Fruit fly (Drosophila melanogaster) whole organism, embryonic: ENCODE data around the gene Amacr.

Experiments
- Awh ChIP-seq: fragments of 200-800 bp; sonication (Bioruptor generic); IDR thresholded peaks from 2 replicates; pipeline ENCODE4, ENCODE4 v1.3.6; 2022; ENCODE audit warnings: missing biosample characterization, missing genetic modification characterization
- CG11456 ChIP-seq: fragments of 200-800 bp; sonication (Bioruptor generic); IDR thresholded peaks from 3 replicates; pipeline ENCODE4 v1.3.6; 2022; ENCODE audit warnings: missing biosample characterization, missing genetic modification characterization
- CG12299 ChIP-seq: fragments of 200-800 bp; sonication (Bioruptor generic); optimal IDR thresholded peaks from 2 replicates; lab custom pipeline; 2018; ENCODE audit warnings: missing biosample characterization, mild to moderate bottlenecking, missing genetic modification characterization
- CG13287 ChIP-seq: fragments of 200-800 bp; sonication (Bioruptor generic); IDR thresholded peaks from 2 replicates; pipeline ENCODE4 v1.3.6; 2022; ENCODE audit warnings: missing biosample characterization, missing genetic modification characterization; ENCODE audit not compliant: partially characterized antibody
- CG13424 ChIP-seq: fragments of 200-800 bp; sonication (Bioruptor generic); optimal IDR thresholded peaks from 2 replicates; lab custom pipeline; 2019; ENCODE audit warnings: missing biosample characterization, mild to moderate bottlenecking, missing genetic modification characterization, moderate library complexity
- CG14050 ChIP-seq: fragments of 200-800 bp; sonication (Bioruptor generic); IDR thresholded peaks from 3 replicates; pipeline ENCODE4 v1.3.6; 2022; ENCODE audit warnings: missing biosample characterization, missing genetic modification characterization
- CG1647 ChIP-seq: fragments of 200-800 bp; sonication (Bioruptor generic); optimal IDR thresholded peaks from 3 replicates; lab custom pipeline; 2016; ENCODE audit warnings: missing biosample characterization, missing genetic modification characterization
- CG18599 ChIP-seq: fragments of 200-800 bp; sonication (Bioruptor generic); optimal IDR thresholded peaks from 3 replicates; lab custom pipeline; 2017; ENCODE audit warnings: missing biosample characterization, missing genetic modification characterization, mild to moderate bottlenecking, moderate library complexity, missing genetic modification reagents
- CG42726 ChIP-seq: fragments of 200-800 bp; sonication (Bioruptor generic); IDR thresholded peaks from 2 replicates; pipeline ENCODE4 v1.3.6; 2022; ENCODE audit warnings: missing biosample characterization, missing genetic modification characterization; ENCODE audit not compliant: partially characterized antibody
- CG8281 ChIP-seq: fragments of 200-800 bp; sonication (Bioruptor generic); optimal IDR thresholded peaks from 2 replicates; lab custom pipeline; 2018; ENCODE audit warnings: missing biosample characterization, mild to moderate bottlenecking, missing genetic modification characterization, moderate library complexity
- CG9817 ChIP-seq: fragments of 200-800 bp; sonication (Bioruptor generic); optimal IDR thresholded peaks from 2 replicates; lab custom pipeline; 2018; ENCODE audit warnings: missing biosample characterization, mild to moderate bottlenecking, missing genetic modification characterization, moderate library complexity
- CTCF ChIP-seq: fragments of 200-800 bp; sonication (Bioruptor generic); optimal IDR thresholded peaks from 2 replicates; lab custom pipeline; 2017; ENCODE audit warnings: missing biosample characterization, mild to moderate bottlenecking, missing genetic modification characterization, moderate library complexity
- D19B ChIP-seq: fragments of 200-800 bp; sonication (Bioruptor generic); optimal IDR thresholded peaks from 2 replicates; lab custom pipeline; 2017; ENCODE audit warnings: missing biosample characterization, mild to moderate bottlenecking, missing genetic modification characterization
- Dp ChIP-seq: fragments of 200-800 bp; sonication (Bioruptor generic); optimal IDR thresholded peaks from 2 replicates; lab custom pipeline; 2018; ENCODE audit warnings: missing biosample characterization, mild to moderate bottlenecking, missing genetic modification characterization, moderate library complexity
- Drgx ChIP-seq: fragments of 200-800 bp; sonication (Bioruptor generic); IDR thresholded peaks from 2 replicates; pipeline ENCODE4 v1.3.6; 2022; ENCODE audit warnings: missing biosample characterization, missing genetic modification characterization
- ERR ChIP-seq: fragments of 200-800 bp; sonication (Bioruptor generic); optimal IDR thresholded peaks from 2 replicates; lab custom pipeline; 2016; ENCODE audit warnings: missing biosample characterization, missing genetic modification characterization
- GATAe ChIP-seq: fragments of 200-800 bp; sonication (Bioruptor generic); conservative IDR thresholded peaks from 2 replicates; pipeline ENCODE4 v1.3.6; 2022; ENCODE audit warnings: missing biosample characterization, missing genetic modification characterization
- Mrtf ChIP-seq: fragments of 200-800 bp; sonication (Bioruptor generic); IDR thresholded peaks from 3 replicates; pipeline ENCODE4 v1.3.6; 2022; ENCODE audit warnings: missing biosample characterization, missing genetic modification characterization
- PHDP ChIP-seq: fragments of 200-800 bp; sonication (Bioruptor generic); optimal IDR thresholded peaks from 3 replicates; lab custom pipeline; 2018; ENCODE audit warnings: missing biosample characterization, mild to moderate bottlenecking, missing genetic modification characterization, moderate library complexity
- Sin3A ChIP-seq: fragments of >200 bp; optimal IDR thresholded peaks from 2 replicates; lab custom pipeline; 2018
- Sox100B ChIP-seq: fragments of 200-800 bp; sonication (Bioruptor generic); optimal IDR thresholded peaks from 3 replicates; lab custom pipeline; 2018; ENCODE audit warnings: missing biosample characterization, mild to moderate bottlenecking, missing genetic modification characterization
- Spps ChIP-seq: fragments of 200-800 bp; sonication (Bioruptor generic); optimal IDR thresholded peaks from 2 replicates; lab custom pipeline; 2018; ENCODE audit warnings: missing biosample characterization, mild to moderate bottlenecking, missing genetic modification characterization
- Sry-δ ChIP-seq: fragments of 200-800 bp; sonication (Bioruptor generic); optimal IDR thresholded peaks from 2 replicates; lab custom pipeline; 2016; ENCODE audit warnings: missing biosample characterization, missing genetic modification characterization
- Stat92E ChIP-seq, 3 experiments: fragments of >200 bp in 2 of 3; fragments of 200-800 bp in 1 of 3; sonication (Bioruptor generic) in 1 of 3; optimal IDR thresholded peaks; 2 replicates each; lab custom pipeline; 2017 to 2019; ENCODE audit warnings: missing biosample characterization in 3 of 3, missing genetic modification characterization in 3 of 3, mild to moderate bottlenecking in 1 of 3, moderate library complexity in 1 of 3
- TFAM ChIP-seq: fragments of 200-800 bp; sonication (Bioruptor generic); optimal IDR thresholded peaks from 2 replicates; lab custom pipeline; 2017; ENCODE audit warnings: missing biosample characterization, missing genetic modification characterization, inconsistent platforms
- Usf ChIP-seq: fragments of 200-800 bp; sonication (Bioruptor generic); optimal IDR thresholded peaks from 2 replicates; lab custom pipeline; 2017; ENCODE audit warnings: missing genotype, missing biosample characterization, missing genetic modification characterization
- ac ChIP-seq: fragments of 200-800 bp; sonication (Bioruptor generic); optimal IDR thresholded peaks from 3 replicates; lab custom pipeline; 2017; ENCODE audit warnings: missing biosample characterization, mild to moderate bottlenecking, missing genetic modification characterization
- ash1 ChIP-seq: fragments of 200-800 bp; sonication (Bioruptor generic); optimal IDR thresholded peaks from 2 replicates; lab custom pipeline; 2018; ENCODE audit warnings: missing biosample characterization, mild to moderate bottlenecking, missing genetic modification characterization
- ato ChIP-seq: fragments of 200-800 bp; sonication (Bioruptor generic); IDR thresholded peaks from 2 replicates; pipeline ENCODE4 v1.3.6; 2022; ENCODE audit warnings: missing biosample characterization, missing genetic modification characterization; ENCODE audit not compliant: partially characterized antibody
- chn ChIP-seq: fragments of 200-800 bp; sonication (Bioruptor generic); optimal IDR thresholded peaks from 2 replicates; lab custom pipeline; 2016; ENCODE audit warnings: missing biosample characterization, missing genetic modification characterization
- crol ChIP-seq: fragments of 200-800 bp; sonication (Bioruptor generic); IDR thresholded peaks from 2 replicates; pipeline ENCODE4 v1.3.6; 2022; ENCODE audit warnings: missing biosample characterization, missing genetic modification characterization
- dati ChIP-seq: fragments of 200-800 bp; sonication (Bioruptor generic); IDR thresholded peaks from 2 replicates; pipeline ENCODE4 v1.3.6; 2022; ENCODE audit warnings: missing biosample characterization, missing genetic modification characterization
- esg ChIP-seq: fragments of 200-800 bp; sonication (Bioruptor generic); conservative IDR thresholded peaks from 2 replicates; pipeline ENCODE4 v1.3.6; 2022; ENCODE audit warnings: missing biosample characterization, missing genetic modification characterization
- grn ChIP-seq: fragments of 200-800 bp; sonication (Bioruptor generic); optimal IDR thresholded peaks from 3 replicates; lab custom pipeline; 2017; ENCODE audit warnings: missing biosample characterization, missing genetic modification characterization
- hbn ChIP-seq: fragments of 200-800 bp; sonication (Bioruptor generic); IDR thresholded peaks from 2 replicates; pipeline ENCODE4 v1.3.6; 2022; ENCODE audit warnings: missing biosample characterization, missing genetic modification characterization; ENCODE audit not compliant: partially characterized antibody
- jigr1 ChIP-seq: fragments of 200-800 bp; sonication (Bioruptor generic); IDR thresholded peaks from 3 replicates; pipeline ENCODE4 v1.3.6; 2022; ENCODE audit warnings: missing biosample characterization, missing genetic modification characterization
- ken ChIP-seq: fragments of 200-800 bp; sonication (Bioruptor generic); IDR thresholded peaks from 3 replicates; pipeline ENCODE4 v1.3.6; 2022; ENCODE audit warnings: missing biosample characterization, missing genetic modification characterization
- oc ChIP-seq: fragments of 200-800 bp; sonication (Bioruptor generic); optimal IDR thresholded peaks from 2 replicates; lab custom pipeline; 2018; ENCODE audit warnings: missing biosample characterization, mild to moderate bottlenecking, missing genetic modification characterization, moderate library complexity
- p53 ChIP-seq: fragments of 200-800 bp; sonication (Bioruptor generic); optimal IDR thresholded peaks from 2 replicates; lab custom pipeline; 2016; ENCODE audit warnings: missing biosample characterization, missing genetic modification characterization
- pan ChIP-seq, 4 experiments: fragments of >200 bp in 3 of 4; fragments of 200-800 bp in 1 of 4; sonication (Bioruptor generic) in 1 of 4; optimal IDR thresholded peaks in 3 of 4; IDR thresholded peaks in 1 of 4; 2 replicates each; pipeline versions ENCODE4 v1.3.6 to Lab custom; 2017 to 2022; ENCODE audit warnings: missing biosample characterization in 2 of 4, missing genetic modification characterization in 2 of 4, mixed read lengths in 1 of 4
- pros ChIP-seq: fragments of 200-800 bp; sonication (Bioruptor generic); optimal IDR thresholded peaks from 3 replicates; lab custom pipeline; 2019; ENCODE audit warnings: missing biosample characterization, mild to moderate bottlenecking, missing genetic modification characterization, moderate library complexity
- rib ChIP-seq: fragments of 200-800 bp; sonication (Bioruptor generic); IDR thresholded peaks from 2 replicates; pipeline ENCODE4 v1.3.6; 2022; ENCODE audit warnings: missing biosample characterization, missing genetic modification characterization
- scrt ChIP-seq: fragments of 200-800 bp; sonication (Bioruptor generic); optimal IDR thresholded peaks from 2 replicates; lab custom pipeline; 2018; ENCODE audit warnings: missing biosample characterization, mild to moderate bottlenecking, missing genetic modification characterization, moderate library complexity
- sim ChIP-seq: fragments of 200-800 bp; sonication (Bioruptor generic); IDR thresholded peaks from 2 replicates; pipeline ENCODE4 v1.3.6; 2022; ENCODE audit warnings: missing biosample characterization, missing genetic modification characterization
- sob ChIP-seq: fragments of 200-800 bp; sonication (Bioruptor generic); IDR thresholded peaks from 2 replicates; pipeline ENCODE4 v1.3.6; 2022; ENCODE audit warnings: missing biosample characterization, missing genetic modification characterization
- sr ChIP-seq: fragments of 200-800 bp; sonication (Bioruptor generic); IDR thresholded peaks from 3 replicates; pipeline ENCODE4 v1.3.6; 2022; ENCODE audit warnings: missing biosample characterization, missing genetic modification characterization
- stc ChIP-seq: fragments of 200-800 bp; sonication (Bioruptor generic); IDR thresholded peaks from 2 replicates; pipeline ENCODE4 v1.3.6; 2022; ENCODE audit warnings: missing biosample characterization, missing genetic modification characterization
- stwl ChIP-seq: fragments of 200-800 bp; sonication (Bioruptor generic); optimal IDR thresholded peaks from 3 replicates; lab custom pipeline; 2018; ENCODE audit warnings: missing biosample characterization, mild to moderate bottlenecking, missing genetic modification characterization, moderate library complexity

The Amacr gene

dm6 chr2L:20714468-20715404 is 37.4 kb downstream of the Amacr start, which contains the start of gene Hr38 (continued):
- TF ChIP-seq CG42726 (0 out of 2 replicates have a peak, but pooled peaks have one; percentile 25), sob (GFP tag; lab: Robert Waterston, UW) (0 out of 2 replicates have a peak, but pooled peaks have one; percentile 18), hbn (GFP tag; lab: Robert Waterston, UW) (no peak), Sry-δ (GFP tag; lab: Kevin White, UChicago) (no peak), CG1647 (GFP tag; lab: Kevin White, UChicago) (peak; percentile 52), jigr1 (GFP tag; lab: Robert Waterston, UW) (no peak), CG18599 (GFP tag; lab: Kevin White, UChicago) (peak; percentile 92), CG14050 (GFP tag; lab: Robert Waterston, UW) (no peak), CG12299 (tag; lab: Kevin White, UChicago) (no peak), PHDP (tag; lab: Kevin White, UChicago) (peak; percentile 62), Mrtf (0 out of 3 replicates have a peak, but pooled peaks have one; percentile 35), esg (GFP tag; lab: Robert Waterston, UW) (no peak), ERR (GFP tag; lab: Kevin White, UChicago) (peak; percentile 9), rib (0 out of 2 replicates have a peak, but pooled peaks have one; percentile 42), CG8281 (no peak), ato (0 out of 2 replicates have a peak, but pooled peaks have one; percentile 42), sr (GFP tag; lab: Robert Waterston, UW) (no peak), chn (no peak), sim (GFP tag; lab: Robert Waterston, UW) (no peak), Drgx (GFP tag; lab: Robert Waterston, UW) (peak; percentile 32), Stat92E (GFP tag; optimal IDR thresholded peaks at IDR 0.05; lab: Kevin White, UChicago) (no peak), Sin3A (lab: Kevin White, UChicago) (no peak), ac (GFP tag; lab: Kevin White, UChicago) (no peak), ken (GFP tag; lab: Robert Waterston, UW) (no peak), scrt (GFP tag; lab: Kevin White, UChicago) (peak; percentile 69), pros (no peak), CTCF (no peak), GATAe (GFP tag; lab: Robert Waterston, UW) (no peak), CG13287 (GFP tag; lab: Robert Waterston, UW) (peak; percentile 64), p53 (GFP tag; lab: Kevin White, UChicago) (no peak), Usf (no peak), crol (GFP tag; lab: Robert Waterston, UW) (peak; percentile 96), Sox100B (GFP tag; lab: Kevin White, UChicago) (peak; percentile 9), stc (GFP tag; lab: Robert Waterston, UW) (peak; percentile 35; the same call in 1 of the 2 replicates), D19B (GFP tag; lab: Kevin White, UChicago) (peak; percentile 55), oc (no peak), Spps (tag; lab: Kevin White, UChicago) (no peak), dati (GFP tag; lab: Robert Waterston, UW) (no peak), CG9817 (tag; lab: Kevin White, UChicago) (peak; percentile 44), Dp (GFP tag; lab: Kevin White, UChicago) (no peak), Awh (GFP tag; lab: Robert Waterston, UW) (peak; percentile 54; the same call in 1 of the 2 replicates), CG13424 (tag; lab: Kevin White, UChicago) (peak; percentile 51), pan (optimal IDR thresholded peaks at IDR 0.05; lab: Kevin White, UChicago) (no peak), pan (GFP tag; optimal IDR thresholded peaks at IDR 0.05 in 1 of 2, IDR thresholded peaks at IDR 0.05 in 1 of 2) (no peak), ash1 (GFP tag; lab: Kevin White, UChicago) (no peak), TFAM (no peak), CG11456 (no peak), stwl (tag; lab: Kevin White, UChicago) (no peak), grn (GFP tag; lab: Kevin White, UChicago) (no peak)
